Fruit fly (Drosophila melanogaster) whole organism, embryonic: ENCODE measurements around the gene CG14356.
A peak's percentile ranks its signal among the peaks of the same experiment; 100 is the strongest.

Experiments used
- ATbp ChIP-seq: fragments of 200-800 bp; sonication (Bioruptor generic); optimal IDR thresholded peaks from 2 replicates; lab custom pipeline; 2017; ENCODE audit warnings: missing biosample characterization, mild to moderate bottlenecking, missing genetic modification characterization, missing genetic modification reagents
- Adf1 ChIP-seq: fragments of 200-800 bp; sonication (Bioruptor generic); IDR thresholded peaks from 2 replicates; pipeline ENCODE4 v1.3.6; 2022; ENCODE audit warnings: missing biosample characterization, missing genetic modification characterization
- Bteb2 ChIP-seq: fragments of 200-800 bp; sonication (Bioruptor generic); optimal IDR thresholded peaks from 2 replicates; lab custom pipeline; 2016; ENCODE audit warnings: missing biosample characterization, missing genetic modification characterization
- CG1024 ChIP-seq: fragments of 200-800 bp; sonication (Bioruptor generic); IDR thresholded peaks from 2 replicates; pipeline ENCODE4 v1.3.6; 2022; ENCODE audit warnings: missing biosample characterization, missing genetic modification characterization
- CG11695 ChIP-seq: fragments of 200-800 bp; sonication (Bioruptor generic); IDR thresholded peaks from 3 replicates; pipeline ENCODE4 v1.3.6; 2022; ENCODE audit warnings: missing biosample characterization, missing genetic modification characterization
- CG11696 ChIP-seq: fragments of 200-800 bp; sonication (Bioruptor generic); IDR thresholded peaks from 2 replicates; pipeline ENCODE4 v1.3.6; 2022; ENCODE audit warnings: missing biosample characterization, missing genetic modification characterization
- CG12299 ChIP-seq: fragments of 200-800 bp; sonication (Bioruptor generic); optimal IDR thresholded peaks from 2 replicates; lab custom pipeline; 2018; ENCODE audit warnings: missing biosample characterization, mild to moderate bottlenecking, missing genetic modification characterization
- CG17568 ChIP-seq: fragments of 200-800 bp; sonication (Bioruptor generic); optimal IDR thresholded peaks from 2 replicates; lab custom pipeline; 2018; ENCODE audit warnings: missing biosample characterization, mild to moderate bottlenecking, missing genetic modification characterization, moderate library complexity
- CG18262 ChIP-seq: fragments of 200-800 bp; optimal IDR thresholded peaks from 3 replicates; lab custom pipeline; 2019; ENCODE audit warnings: missing biosample characterization, mild to moderate bottlenecking, missing genetic modification characterization, moderate library complexity
- CG32532 ChIP-seq: fragments of 200-800 bp; sonication (Bioruptor generic); IDR thresholded peaks from 2 replicates; pipeline ENCODE4 v1.3.6; 2022; ENCODE audit warnings: missing biosample characterization, missing genetic modification characterization
- CG33557 ChIP-seq: fragments of 200-800 bp; sonication (Bioruptor generic); optimal IDR thresholded peaks from 2 replicates; lab custom pipeline; 2019; ENCODE audit warnings: missing biosample characterization, mild to moderate bottlenecking, missing genetic modification characterization, moderate library complexity
- CG3995 ChIP-seq: fragments of 200-800 bp; sonication (Bioruptor generic); optimal IDR thresholded peaks from 3 replicates; lab custom pipeline; 2016; ENCODE audit warnings: missing biosample characterization, missing genetic modification characterization
- CG5180 ChIP-seq: fragments of 200-800 bp; sonication (Bioruptor generic); optimal IDR thresholded peaks from 3 replicates; lab custom pipeline; 2017; ENCODE audit warnings: missing biosample characterization, missing genetic modification characterization, mild to moderate bottlenecking, moderate library complexity, missing genetic modification reagents
- CG7357 ChIP-seq: fragments of 200-800 bp; sonication (Bioruptor generic); IDR thresholded peaks from 3 replicates; pipeline ENCODE4 v1.3.6; 2022; ENCODE audit warnings: missing biosample characterization, missing genetic modification characterization
- CG7928 ChIP-seq: fragments of 200-800 bp; sonication (Bioruptor generic); optimal IDR thresholded peaks from 2 replicates; lab custom pipeline; 2017; ENCODE audit warnings: missing biosample characterization, mild to moderate bottlenecking, missing genetic modification characterization
- Chrac-16 ChIP-seq: fragments of 200-800 bp; sonication (Bioruptor generic); optimal IDR thresholded peaks from 3 replicates; lab custom pipeline; 2016; ENCODE audit warnings: missing biosample characterization, missing genetic modification characterization
- Dbx ChIP-seq: fragments of 200-800 bp; sonication (Bioruptor generic); IDR thresholded peaks from 3 replicates; pipeline ENCODE4 v1.3.6; 2022; ENCODE audit warnings: missing biosample characterization, missing genetic modification characterization
- E2f2 ChIP-seq: fragments of 200-800 bp; sonication (Bioruptor generic); IDR thresholded peaks from 2 replicates; pipeline ENCODE4 v1.3.6; 2022; ENCODE audit warnings: missing biosample characterization, missing genetic modification characterization
- HHEX ChIP-seq: fragments of 200-800 bp; sonication (Bioruptor generic); optimal IDR thresholded peaks from 3 replicates; lab custom pipeline; 2017; ENCODE audit warnings: missing biosample characterization, mild to moderate bottlenecking, missing genetic modification characterization, missing genetic modification reagents
- HLHmδ ChIP-seq: fragments of 200-800 bp; sonication (Bioruptor generic); optimal IDR thresholded peaks from 2 replicates; lab custom pipeline; 2018; ENCODE audit warnings: missing biosample characterization, mild to moderate bottlenecking, missing genetic modification characterization, moderate library complexity
- HmgZ ChIP-seq: fragments of 200-800 bp; sonication (Bioruptor generic); optimal IDR thresholded peaks from 2 replicates; lab custom pipeline; 2018; ENCODE audit warnings: missing biosample characterization, mild to moderate bottlenecking, missing genetic modification characterization
- Lhr ChIP-seq: fragments of 200-800 bp; sonication (Bioruptor generic); optimal IDR thresholded peaks from 3 replicates; lab custom pipeline; 2017; ENCODE audit warnings: mild to moderate bottlenecking, missing biosample characterization, missing genetic modification reagents, missing genetic modification characterization
- NK7.1 ChIP-seq: fragments of 200-800 bp; sonication (Bioruptor generic); optimal IDR thresholded peaks from 3 replicates; lab custom pipeline; 2016; ENCODE audit warnings: missing biosample characterization, missing genetic modification characterization
- amos ChIP-seq: fragments of 200-800 bp; sonication (Bioruptor generic); IDR thresholded peaks from 2 replicates; pipeline ENCODE4 v1.3.6; 2022; ENCODE audit warnings: missing biosample characterization, missing genetic modification characterization; ENCODE audit not compliant: partially characterized antibody
- bcd ChIP-seq: fragments of 200-800 bp; sonication (Bioruptor generic); optimal IDR thresholded peaks from 2 replicates; lab custom pipeline; 2017; ENCODE audit warnings: missing biosample characterization, mild to moderate bottlenecking, missing genetic modification characterization
- chif ChIP-seq, 2 experiments: fragments of 200-800 bp; sonication (Bioruptor generic); optimal IDR thresholded peaks; 3 replicates each; lab custom pipeline; 2016; ENCODE audit warnings: missing biosample characterization in 2 of 2, missing genetic modification characterization in 2 of 2
- chn ChIP-seq: fragments of 200-800 bp; sonication (Bioruptor generic); optimal IDR thresholded peaks from 2 replicates; lab custom pipeline; 2016; ENCODE audit warnings: missing biosample characterization, missing genetic modification characterization
- dpn ChIP-seq, 2 experiments: fragments of 200-800 bp; sonication (Bioruptor generic); optimal IDR thresholded peaks; 3 replicates each; lab custom pipeline; 2016; ENCODE audit warnings: missing biosample characterization in 2 of 2, missing genetic modification characterization in 2 of 2
- grn ChIP-seq: fragments of 200-800 bp; sonication (Bioruptor generic); optimal IDR thresholded peaks from 3 replicates; lab custom pipeline; 2017; ENCODE audit warnings: missing biosample characterization, missing genetic modification characterization
- knrl ChIP-seq: fragments of 200-800 bp; sonication (Bioruptor generic); IDR thresholded peaks from 3 replicates; pipeline ENCODE4 v1.3.6; 2022; ENCODE audit warnings: missing biosample characterization, missing genetic modification characterization; ENCODE audit not compliant: partially characterized antibody
- mirr ChIP-seq: fragments of 200-800 bp; sonication (Bioruptor generic); optimal IDR thresholded peaks from 3 replicates; lab custom pipeline; 2018; ENCODE audit warnings: missing biosample characterization, mild to moderate bottlenecking, missing genetic modification characterization
- pfk ChIP-seq: fragments of 200-800 bp; sonication (Bioruptor generic); optimal IDR thresholded peaks from 2 replicates; lab custom pipeline; 2018; ENCODE audit warnings: missing biosample characterization, mild to moderate bottlenecking, missing genetic modification characterization, moderate library complexity
- run ChIP-seq: fragments of 200-800 bp; sonication (Bioruptor generic); optimal IDR thresholded peaks from 3 replicates; lab custom pipeline; 2018; ENCODE audit warnings: missing biosample characterization, mild to moderate bottlenecking, missing genetic modification characterization
- sc ChIP-seq, 3 experiments: fragments of >200 bp in 2 of 3; fragments of 200-800 bp in 1 of 3; sonication (Bioruptor generic) in 1 of 3; optimal IDR thresholded peaks; 2 replicates in 2 of 3; 3 replicates in 1 of 3; lab custom pipeline; 2017; ENCODE audit warnings: mild to moderate bottlenecking in 1 of 3, missing biosample characterization in 1 of 3, missing genetic modification characterization in 1 of 3, missing genetic modification reagents in 1 of 3
- slou ChIP-seq: fragments of 200-800 bp; sonication (Bioruptor generic); optimal IDR thresholded peaks from 3 replicates; lab custom pipeline; 2016; ENCODE audit warnings: missing biosample characterization, missing genetic modification characterization
- unpg ChIP-seq: fragments of 200-800 bp; sonication (Bioruptor generic); optimal IDR thresholded peaks from 3 replicates; lab custom pipeline; 2018; ENCODE audit warnings: missing biosample characterization, mild to moderate bottlenecking, missing genetic modification characterization, moderate library complexity
- z ChIP-seq: fragments of 200-800 bp; sonication (Bioruptor generic); IDR thresholded peaks from 3 replicates; pipeline ENCODE4 v1.3.6; 2022; ENCODE audit warnings: missing biosample characterization, missing genetic modification characterization

Gene CG14356

dm6 chr3R:14108158-14108921 lies 23.5 kb downstream of the CG14356 start, which contains the start of gene CG12402 (continued):
- TF ChIP-seq CG5180 (GFP tag; lab: Kevin White, UChicago) (peak; percentile 75), E2f2 (GFP tag; lab: Robert Waterston, UW) (peak; percentile 68), HmgZ (tag; lab: Kevin White, UChicago) (peak; percentile 73), CG32532 (GFP tag; lab: Robert Waterston, UW) (peak; percentile 80), unpg (peak; percentile 90), dpn (GFP tag; optimal IDR thresholded peaks at IDR 0.05; lab: Kevin White, UChicago) (peak; percentile 73 to 86), ATbp (GFP tag; lab: Kevin White, UChicago) (peak; percentile 85), Adf1 (GFP tag; lab: Robert Waterston, UW) (peak; percentile 27), chif (GFP tag; optimal IDR thresholded peaks at IDR 0.05; lab: Kevin White, UChicago) (peak; percentile 59 to 60), HHEX (GFP tag; lab: Kevin White, UChicago) (peak; percentile 83), Lhr (GFP tag; lab: Kevin White, UChicago) (peak; percentile 47), CG11696 (GFP tag; lab: Robert Waterston, UW) (peak; percentile 70), CG3995 (GFP tag; lab: Kevin White, UChicago) (no peak), sc (optimal IDR thresholded peaks at IDR 0.05; lab: Kevin White, UChicago) (no peak), sc (GFP tag; optimal IDR thresholded peaks at IDR 0.05; lab: Kevin White, UChicago) (peak; percentile 68), Dbx (GFP tag; lab: Robert Waterston, UW) (peak; percentile 75), CG33557 (GFP tag; lab: Kevin White, UChicago) (peak; percentile 45), CG12299 (tag; lab: Kevin White, UChicago) (peak; percentile 74), knrl (no peak), mirr (GFP tag; lab: Kevin White, UChicago) (peak; percentile 70), Chrac-16 (GFP tag; lab: Kevin White, UChicago) (peak; percentile 79), run (tag; lab: Kevin White, UChicago) (peak; percentile 76), chn (GFP tag; lab: Kevin White, UChicago) (peak; percentile 87), CG7928 (peak; percentile 49), HLHmδ (peak; percentile 74), CG17568 (GFP tag; lab: Kevin White, UChicago) (peak; percentile 99), amos (GFP tag; lab: Robert Waterston, UW) (no peak; the same call in 1 of the 2 replicates), CG1024 (GFP tag; lab: Robert Waterston, UW) (peak; percentile 73), CG18262 (tag; lab: Kevin White, UChicago) (peak; percentile 85), pfk (GFP tag; lab: Kevin White, UChicago) (no peak), Bteb2 (GFP tag; lab: Kevin White, UChicago) (peak; percentile 9), bcd (peak; percentile 84), slou (no peak)

- peak; percentile 93 for TF ChIP-seq z (GFP tag; lab: Robert Waterston, UW)
- no peak for TF ChIP-seq CG7357 (GFP tag; lab: Robert Waterston, UW)
Measured at dm6 chr3R:14107597-14107996, 24.3 kb downstream of the CG14356 start.

dm6 chr3R:14103022-14103421 lies 28.9 kb downstream of the CG14356 start, which contains the start of gene PK1-R:
PK1-R (minus strand) TSS chr3R:14103122.
- peak; percentile 61; the same call in 2 of the 3 replicates for TF ChIP-seq CG11695 (GFP tag; lab: Robert Waterston, UW)
- peak; percentile 75 for TF ChIP-seq grn (GFP tag; lab: Kevin White, UChicago)
- no peak for TF ChIP-seq NK7.1 (GFP tag; lab: Kevin White, UChicago)
- TF ChIP-seq, all 482 proteins: peak for 2
